Fruit fly (Drosophila melanogaster) ovary, adult (tissue): ENCODE data around the gene CG17764.

ENCODE experiments used
- CG17801 ChIP-seq: fragments of 200-800 bp; optimal IDR thresholded peaks from 2 replicates; lab custom pipeline; 2019; ENCODE audit warnings: missing biosample characterization, mild to moderate bottlenecking, missing genetic modification characterization, moderate library complexity; ENCODE audit not compliant: partially characterized antibody

The CG17764 gene

dm6 chrX:5299957-5300356, 7.3 kb downstream of the CG17764 start:
- no peak for TF ChIP-seq CG17801 (GFP tag; lab: Kevin White, UChicago)

- TF ChIP-seq CG17801 (GFP tag; lab: Kevin White, UChicago) = no peak
These were observed 11.5 kb downstream of the CG17764 start, which contains the start of gene CG42749 for dm6 chrX:5295766-5296165. TSS of gene CG42749 (plus strand) at chrX:5296066.

DNA sequence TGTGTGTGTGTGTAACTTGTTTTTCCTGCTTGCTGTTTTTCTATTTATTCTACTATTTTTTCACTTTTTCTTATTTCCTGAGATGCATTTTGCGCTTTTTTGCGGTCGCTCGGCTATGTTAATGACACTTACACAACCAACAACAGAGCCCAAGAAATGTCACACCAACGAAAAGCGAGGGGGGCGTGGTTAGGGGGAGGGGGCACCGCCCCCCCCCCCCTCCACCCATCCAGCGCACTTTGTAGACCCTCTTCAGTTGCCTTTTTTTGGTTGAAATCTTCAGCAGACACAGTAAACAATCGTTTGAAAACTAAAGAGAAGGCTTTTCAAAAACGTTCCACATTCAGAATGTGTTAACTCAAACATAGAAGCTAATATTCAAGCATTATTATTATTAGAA, 14.1 kb downstream of the CG17764 start:
- no peak for TF ChIP-seq CG17801 (GFP tag; lab: Kevin White, UChicago)

dm6 chrX:5289692-5290091, 17.5 kb downstream of the CG17764 start:
- no peak for TF ChIP-seq CG17801 (GFP tag; lab: Kevin White, UChicago)

DNA sequence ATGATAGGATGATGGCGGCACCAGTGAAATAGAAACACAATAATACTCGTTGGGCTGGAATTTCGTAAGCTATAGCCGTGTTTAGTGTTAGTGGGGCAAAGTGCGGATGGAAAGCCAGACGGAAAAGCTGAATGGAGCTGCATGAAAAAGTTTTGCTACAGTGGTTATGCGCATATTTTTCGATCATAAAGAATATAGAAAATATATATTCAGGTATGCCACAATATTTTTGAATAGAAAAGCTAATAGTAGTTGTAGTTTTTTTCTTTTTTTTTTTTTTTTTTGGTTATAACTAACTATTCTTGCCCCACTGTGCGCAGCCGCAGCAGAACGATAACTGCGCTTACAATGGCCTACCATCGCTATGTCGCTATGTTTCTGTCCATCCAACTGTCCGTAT, 20.7 kb downstream of the CG17764 start:
- TF ChIP-seq CG17801 (GFP tag; lab: Kevin White, UChicago) = no peak

dm6 chrX:5285835-5286234, 21.4 kb downstream of the CG17764 start:
- no peak for TF ChIP-seq CG17801 (GFP tag; lab: Kevin White, UChicago)
